1 worm cellular context compared by ENCODE assay signal in the genomic region with DNA sequence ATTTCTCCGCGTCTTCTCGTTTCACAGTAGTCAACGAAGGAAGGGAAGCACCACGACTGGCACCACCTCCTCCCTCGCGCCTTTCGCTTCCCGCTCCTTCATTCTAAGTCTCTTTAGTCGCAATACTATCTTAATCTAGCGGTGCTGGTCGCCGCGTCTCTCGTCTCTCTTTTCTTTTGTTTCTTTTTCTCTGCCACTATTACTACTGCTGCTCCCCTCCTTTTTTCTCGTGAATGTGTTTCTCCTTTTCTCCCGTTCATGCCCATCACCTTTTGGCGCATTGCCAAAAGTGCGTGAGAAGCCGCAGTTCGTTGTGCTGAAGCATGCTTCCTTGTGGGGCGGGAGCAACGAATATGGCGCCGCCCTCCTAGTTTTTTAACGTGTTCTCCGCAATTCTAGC.
A peak's percentile ranks its signal among the peaks of the same experiment; 100 is the strongest.
TF ChIP-seq lines count a peak whose summit lies in the region.

No protein-coding gene starts in this region.

TF ChIP-seq in whole organism, L1 larva, 84 proteins besides CTCF, POLR2A, EP300 and RAD21 (continued from another document):
- TF ChIP-seq F16B12.6 (tag; optimal IDR thresholded peaks at IDR 0.05; lab: Kevin White, UChicago) (no peak), lsy-2 (tag; optimal IDR thresholded peaks at IDR 0.05; lab: Kevin White, UChicago) (peak; percentile 26 to 77), rnt-1 (tag; optimal IDR thresholded peaks at IDR 0.05; lab: Kevin White, UChicago) (peak; percentile 55), hpl-2 (GFP tag; optimal IDR thresholded peaks at IDR 0.05; lab: Kevin White, UChicago) (no peak), lin-35 (GFP tag; optimal IDR thresholded peaks at IDR 0.05; lab: Kevin White, UChicago) (peak; percentile 56 to 57), unc-30 (tag; optimal IDR thresholded peaks at IDR 0.05; lab: Kevin White, UChicago) (no peak), skn-1 (tag; optimal IDR thresholded peaks at IDR 0.05; lab: Kevin White, UChicago) (peak; percentile 76), lin-15B (tag; optimal IDR thresholded peaks at IDR 0.05; lab: Kevin White, UChicago) (no peak), pqm-1 (tag; optimal IDR thresholded peaks at IDR 0.05; lab: Kevin White, UChicago) (no peak), hlh-17 (GFP tag; optimal IDR thresholded peaks at IDR 0.05; lab: Kevin White, UChicago; ENCODE audit: borderline replicate concordance) (no peak), pag-3 (tag; optimal IDR thresholded peaks at IDR 0.05; lab: Kevin White, UChicago; ENCODE audit: borderline replicate concordance, insufficient read depth) (no peak), zag-1 (tag; optimal IDR thresholded peaks at IDR 0.05; lab: Kevin White, UChicago) (no peak), blmp-1 (tag; optimal IDR thresholded peaks at IDR 0.05; lab: Kevin White, UChicago) (peak; percentile 96), nhr-77 (tag; optimal IDR thresholded peaks at IDR 0.05; lab: Kevin White, UChicago) (peak; percentile 56), fos-1 (tag; optimal IDR thresholded peaks at IDR 0.05; lab: Kevin White, UChicago) (no peak), efl-1 (optimal IDR thresholded peaks at IDR 0.05; lab: Kevin White, UChicago) (peak; percentile 59 to 74), efl-1 (GFP tag; optimal IDR thresholded peaks at IDR 0.05 in 1 of 2; lab: Kevin White, UChicago) (peak; percentile 39 to 93), egl-13 (tag; optimal IDR thresholded peaks at IDR 0.05; lab: Kevin White, UChicago) (peak; percentile 32), unc-130 (tag; optimal IDR thresholded peaks at IDR 0.05; lab: Kevin White, UChicago) (peak; percentile 34), nhr-20 (tag; optimal IDR thresholded peaks at IDR 0.05; lab: Kevin White, UChicago) (peak; percentile 59), pax-3 (tag; optimal IDR thresholded peaks at IDR 0.05; lab: Kevin White, UChicago) (no peak), dsc-1 (tag; optimal IDR thresholded peaks at IDR 0.05; lab: Kevin White, UChicago) (no peak), ceh-63 (GFP tag; optimal IDR thresholded peaks at IDR 0.05; lab: Kevin White, UChicago) (no peak), lin-14 (GFP tag; optimal IDR thresholded peaks at IDR 0.05; lab: Kevin White, UChicago) (peak; percentile 93), Y116A8C.19 (tag; optimal IDR thresholded peaks at IDR 0.05; lab: Kevin White, UChicago; ENCODE audit: borderline replicate concordance) (no peak), nhr-237 (tag; optimal IDR thresholded peaks at IDR 0.05; lab: Kevin White, UChicago) (no peak)
